Worm (Caenorhabditis elegans): ENCODE data around the gene tpan-1.

Gene tpan-1

ce11 chrV:20789105-20789504, at the start of gene tpan-1:
Gene tpan-1 (plus strand): TSS chrV:20789502.
- TF ChIP-seq nhr-76 (tag; optimal IDR thresholded peaks at IDR 0.05) = no peak
- TF ChIP-seq ceh-39 (tag; optimal IDR thresholded peaks at IDR 0.05) = no peak
- peak; percentile 88 for TF ChIP-seq ces-1 (GFP tag; optimal IDR thresholded peaks at IDR 0.05)
- TF ChIP-seq drap-1 (GFP tag; optimal IDR thresholded peaks at IDR 0.05) = peak; percentile 41
- TF ChIP-seq unc-120 (tag; optimal IDR thresholded peaks at IDR 0.05; ENCODE audit: poor library complexity, severe bottlenecking) = no peak
- no peak for TF ChIP-seq flh-1 (GFP tag; optimal IDR thresholded peaks at IDR 0.05)

ce11 chrV:20744290-20744837, 44.9 kb upstream of the tpan-1 start, which contains the start of gene dnj-25:
Gene dnj-25 (minus strand): TSS chrV:20744346.
- TF ChIP-seq hlh-1 (tag; optimal IDR thresholded peaks at IDR 0.05) (peak; percentile 9), mep-1 (tag; optimal IDR thresholded peaks at IDR 0.05) (peak; percentile 29), ces-1 (GFP tag; optimal IDR thresholded peaks at IDR 0.05) (no peak)

ce11 chrV:20745278-20745677, 44.0 kb upstream of the tpan-1 start:
- TF ChIP-seq pha-4 (tag; optimal IDR thresholded peaks at IDR 0.05) = peak; percentile 98
- TF ChIP-seq elt-1 (tag; optimal IDR thresholded peaks at IDR 0.05; ENCODE audit: borderline replicate concordance, insufficient read depth) = no peak
- TF ChIP-seq lin-32 (GFP tag; optimal IDR thresholded peaks at IDR 0.05) = no peak

ce11 chrV:20746805-20747204, 42.5 kb upstream of the tpan-1 start:
- TF ChIP-seq elt-3 (tag; optimal IDR thresholded peaks at IDR 0.05) (no peak), pha-4 (tag; optimal IDR thresholded peaks at IDR 0.05) (peak; percentile 84)

ce11 chrV:20747964-20748363, 41.3 kb upstream of the tpan-1 start:
- TF ChIP-seq sem-2 (GFP tag; optimal IDR thresholded peaks at IDR 0.05) (no peak), ceh-39 (tag; optimal IDR thresholded peaks at IDR 0.05) (no peak), snpc-4 (tag; optimal IDR thresholded peaks at IDR 0.05) (no peak)

- peak; percentile 2 for TF ChIP-seq mep-1 (tag; optimal IDR thresholded peaks at IDR 0.05)
- peak; percentile 45 for TF ChIP-seq nhr-237 (tag; optimal IDR thresholded peaks at IDR 0.05)
- peak; percentile 100 for TF ChIP-seq pha-4 (tag; optimal IDR thresholded peaks at IDR 0.05)
- no peak for TF ChIP-seq unc-62 (GFP tag; optimal IDR thresholded peaks at IDR 0.05)
- TF ChIP-seq lsy-2 (tag; optimal IDR thresholded peaks at IDR 0.05) = peak; percentile 73
- peak; percentile 46 for TF ChIP-seq drap-1 (GFP tag; optimal IDR thresholded peaks at IDR 0.05)
These were observed 40.2 kb upstream of the tpan-1 start for ce11 chrV:20749098-20749497.

ce11 chrV:20752609-20753102, 36.6 kb upstream of the tpan-1 start, which contains the start of gene pha-4:
Gene pha-4 (plus strand): TSS chrV:20753052.
- no peak for TF ChIP-seq drap-1 (GFP tag; optimal IDR thresholded peaks at IDR 0.05)
- no peak for TF ChIP-seq unc-39 (tag; optimal IDR thresholded peaks at IDR 0.05)
- TF ChIP-seq pha-4 (tag; optimal IDR thresholded peaks at IDR 0.05) = peak; percentile 93
- no peak for TF ChIP-seq zip-8 (tag; optimal IDR thresholded peaks at IDR 0.05)
- no peak for TF ChIP-seq nhr-2 (tag; optimal IDR thresholded peaks at IDR 0.05)

- TF ChIP-seq pha-4 (tag; optimal IDR thresholded peaks at IDR 0.05) (peak; percentile 89), bed-3 (GFP tag; optimal IDR thresholded peaks at IDR 0.05) (no peak)
These were observed 35.3 kb upstream of the tpan-1 start for ce11 chrV:20753838-20754503.

ce11 chrV:20755494-20755893, 33.8 kb upstream of the tpan-1 start:
- TF ChIP-seq ceh-43 (GFP tag; optimal IDR thresholded peaks at IDR 0.05) (no peak), nhr-28 (tag; optimal IDR thresholded peaks at IDR 0.05) (no peak), unc-120 (tag; optimal IDR thresholded peaks at IDR 0.05; ENCODE audit: poor library complexity, severe bottlenecking) (no peak), ces-1 (GFP tag; optimal IDR thresholded peaks at IDR 0.05) (no peak), mep-1 (tag; optimal IDR thresholded peaks at IDR 0.05) (no peak), flh-1 (GFP tag; optimal IDR thresholded peaks at IDR 0.05) (no peak), sem-2 (GFP tag; optimal IDR thresholded peaks at IDR 0.05) (no peak), elt-1 (tag; optimal IDR thresholded peaks at IDR 0.05; ENCODE audit: borderline replicate concordance, insufficient read depth) (no peak), ceh-39 (tag; optimal IDR thresholded peaks at IDR 0.05) (no peak), zip-8 (tag; optimal IDR thresholded peaks at IDR 0.05) (no peak), ham-2 (GFP tag; optimal IDR thresholded peaks at IDR 0.05) (no peak), nhr-76 (tag; optimal IDR thresholded peaks at IDR 0.05) (no peak), pha-4 (tag; optimal IDR thresholded peaks at IDR 0.05) (no peak)
